Fruit fly (Drosophila melanogaster) whole organism, embryonic: Measurements from ENCODE around the gene nmo.

Experiments used
- CG13894 ChIP-seq: fragments of 200-800 bp; sonication (Bioruptor generic); optimal IDR thresholded peaks from 3 replicates; lab custom pipeline; 2018; ENCODE audit warnings: missing biosample characterization, mild to moderate bottlenecking, missing genetic modification characterization, moderate library complexity
- CG15479 ChIP-seq: fragments of 200-800 bp; sonication (Bioruptor generic); optimal IDR thresholded peaks from 3 replicates; lab custom pipeline; 2019; ENCODE audit warnings: missing biosample characterization, mild to moderate bottlenecking, missing genetic modification characterization, moderate library complexity
- CG1832 ChIP-seq: fragments of 200-800 bp; sonication (Bioruptor generic); optimal IDR thresholded peaks from 2 replicates; lab custom pipeline; 2017; ENCODE audit warnings: missing biosample characterization, mild to moderate bottlenecking, missing genetic modification characterization, inconsistent platforms
- CG6791 ChIP-seq: fragments of 200-800 bp; sonication (Bioruptor generic); IDR thresholded peaks from 3 replicates; pipeline ENCODE4 v1.3.6; 2022; ENCODE audit warnings: missing biosample characterization, missing genetic modification characterization; ENCODE audit not compliant: partially characterized antibody
- CG8478 ChIP-seq: fragments of >200 bp; optimal IDR thresholded peaks from 2 replicates; lab custom pipeline; 2018
- Myb ChIP-seq: fragments of 200-800 bp; sonication (Bioruptor generic); optimal IDR thresholded peaks from 2 replicates; lab custom pipeline; 2016; ENCODE audit warnings: missing biosample characterization, missing genetic modification characterization
- Nf-YB ChIP-seq: fragments of 200-800 bp; sonication (Bioruptor generic); optimal IDR thresholded peaks from 3 replicates; lab custom pipeline; 2019; ENCODE audit warnings: missing biosample characterization, mild to moderate bottlenecking, missing genetic modification characterization, moderate library complexity
- Sox100B ChIP-seq: fragments of 200-800 bp; sonication (Bioruptor generic); optimal IDR thresholded peaks from 3 replicates; lab custom pipeline; 2018; ENCODE audit warnings: missing biosample characterization, mild to moderate bottlenecking, missing genetic modification characterization
- Trl ChIP-seq, 3 experiments: fragments of >200 bp in 2 of 3; fragments of 200-800 bp in 1 of 3; sonication (Bioruptor generic) in 1 of 3; optimal IDR thresholded peaks; 2 replicates in 1 of 3; 3 replicates in 2 of 3; lab custom pipeline; 2016 to 2017; ENCODE audit warnings: missing biosample characterization in 1 of 3, missing genetic modification characterization in 1 of 3
- Usf ChIP-seq: fragments of 200-800 bp; sonication (Bioruptor generic); optimal IDR thresholded peaks from 2 replicates; lab custom pipeline; 2017; ENCODE audit warnings: missing genotype, missing biosample characterization, missing genetic modification characterization
- kni ChIP-seq: fragments of 200-800 bp; sonication (Bioruptor generic); optimal IDR thresholded peaks from 3 replicates; lab custom pipeline; 2017; ENCODE audit warnings: mild to moderate bottlenecking, missing biosample characterization, missing genetic modification reagents, missing genetic modification characterization
- lab ChIP-seq: fragments of 200-800 bp; sonication (Bioruptor generic); optimal IDR thresholded peaks from 3 replicates; lab custom pipeline; 2017; ENCODE audit warnings: missing biosample characterization, missing genetic modification characterization, mild to moderate bottlenecking, moderate library complexity, missing genetic modification reagents
- lbe ChIP-seq: fragments of 200-800 bp; sonication (Bioruptor generic); optimal IDR thresholded peaks from 2 replicates; lab custom pipeline; 2016; ENCODE audit warnings: missing biosample characterization, mild to moderate bottlenecking, missing genetic modification characterization
- ttk ChIP-seq: fragments of 200-800 bp; sonication (Bioruptor generic); IDR thresholded peaks from 2 replicates; pipeline ENCODE4 v2.1.2; 2022; ENCODE audit warnings: missing biosample characterization, missing genetic modification characterization

dm6 chr3L:7940558-7941238, 38.1 kb upstream of the nmo start:
- peak; percentile 1 for TF ChIP-seq lab (GFP tag; lab: Kevin White, UChicago)
- no peak for TF ChIP-seq CG1832 (GFP tag; lab: Kevin White, UChicago)
- no peak for TF ChIP-seq CG15479 (GFP tag; lab: Kevin White, UChicago)
- no peak for TF ChIP-seq CG13894 (tag; lab: Kevin White, UChicago)
- TF ChIP-seq kni = no peak
- TF ChIP-seq Sox100B = no peak
- no peak for TF ChIP-seq Trl (optimal IDR thresholded peaks at IDR 0.05; lab: Kevin White, UChicago)
- TF ChIP-seq Trl (GFP tag; optimal IDR thresholded peaks at IDR 0.05; lab: Kevin White, UChicago) = no peak
- TF ChIP-seq Usf (GFP tag; lab: Kevin White, UChicago) = no peak
- no peak for TF ChIP-seq CG8478 (lab: Kevin White, UChicago)
- no peak for TF ChIP-seq CG6791 (GFP tag; lab: Robert Waterston, UW)
- TF ChIP-seq Myb (GFP tag; lab: Kevin White, UChicago) = no peak
- no peak for TF ChIP-seq lbe
- TF ChIP-seq ttk (GFP tag; lab: Robert Waterston, UW) = no peak
- TF ChIP-seq Nf-YB (GFP tag; lab: Kevin White, UChicago) = no peak
